Fruit fly (Drosophila melanogaster) whole organism, adult: ENCODE results near the gene Rint1.

Experiments
- CG11617 ChIP-seq: fragments of 200-800 bp; sonication (Bioruptor generic); optimal IDR thresholded peaks from 2 replicates; lab custom pipeline; 2017; ENCODE audit warnings: mild to moderate bottlenecking, missing biosample characterization, missing genetic modification reagents, missing genetic modification characterization
- CG12768 ChIP-seq: fragments of 200-800 bp; sonication (Bioruptor generic); optimal IDR thresholded peaks from 2 replicates; lab custom pipeline; 2017; ENCODE audit warnings: missing biosample characterization, missing genetic modification characterization, mild to moderate bottlenecking, moderate library complexity, missing genetic modification reagents
- CG14711 ChIP-seq: fragments of 200-800 bp; sonication (Bioruptor generic); optimal IDR thresholded peaks from 2 replicates; lab custom pipeline; 2018; ENCODE audit warnings: missing biosample characterization, mild to moderate bottlenecking, missing genetic modification characterization, moderate library complexity
- CG1620 ChIP-seq: fragments of 200-800 bp; sonication (Bioruptor generic); optimal IDR thresholded peaks from 2 replicates; lab custom pipeline; 2016; ENCODE audit warnings: missing biosample characterization, missing genetic modification characterization
- CG33017 ChIP-seq: fragments of 200-800 bp; sonication (Bioruptor generic); optimal IDR thresholded peaks from 2 replicates; lab custom pipeline; 2018; ENCODE audit warnings: missing biosample characterization, mild to moderate bottlenecking, missing genetic modification characterization, moderate library complexity
- CG5204 ChIP-seq: fragments of 200-800 bp; sonication (Bioruptor generic); optimal IDR thresholded peaks from 2 replicates; lab custom pipeline; 2016; ENCODE audit warnings: missing biosample characterization, missing genetic modification characterization
- CG7045 ChIP-seq: fragments of 200-800 bp; sonication (Bioruptor generic); optimal IDR thresholded peaks from 2 replicates; lab custom pipeline; 2017; ENCODE audit warnings: missing biosample characterization, mild to moderate bottlenecking, missing genetic modification characterization
- CG7101 ChIP-seq: fragments of 200-800 bp; sonication (Bioruptor generic); optimal IDR thresholded peaks from 2 replicates; lab custom pipeline; 2018; ENCODE audit warnings: missing biosample characterization, mild to moderate bottlenecking, missing genetic modification characterization, moderate library complexity
- Clk ChIP-seq: fragments of 200-800 bp; sonication (Bioruptor generic); optimal IDR thresholded peaks from 2 replicates; lab custom pipeline; 2017; ENCODE audit warnings: missing biosample characterization, missing genetic modification characterization
- Crg-1 ChIP-seq: fragments of 200-800 bp; sonication (Bioruptor generic); optimal IDR thresholded peaks from 2 replicates; lab custom pipeline; 2016; ENCODE audit warnings: missing biosample characterization, missing genetic modification characterization
- Hr96 ChIP-seq: fragments of 200-800 bp; sonication (Bioruptor generic); optimal IDR thresholded peaks from 2 replicates; lab custom pipeline; 2016; ENCODE audit warnings: missing biosample characterization, missing genetic modification characterization
- Mnt ChIP-seq: fragments of 200-800 bp; sonication (Bioruptor generic); optimal IDR thresholded peaks from 2 replicates; lab custom pipeline; 2016; ENCODE audit warnings: missing biosample characterization, mild to moderate bottlenecking, missing genetic modification characterization
- bab1 ChIP-seq: fragments of 200-800 bp; sonication (Bioruptor generic); optimal IDR thresholded peaks from 3 replicates; lab custom pipeline; 2019; ENCODE audit warnings: missing biosample characterization, mild to moderate bottlenecking, missing genetic modification characterization, moderate library complexity
- cic ChIP-seq: fragments of 200-800 bp; sonication (Bioruptor generic); optimal IDR thresholded peaks from 2 replicates; lab custom pipeline; 2017; ENCODE audit warnings: missing biosample characterization, mild to moderate bottlenecking, missing genetic modification characterization, moderate library complexity
- cnc ChIP-seq, 2 experiments: fragments of >200 bp; optimal IDR thresholded peaks; 2 replicates each; lab custom pipeline; 2017
- kay ChIP-seq: fragments of 200-800 bp; sonication (Bioruptor generic); peaks from one replicate; lab custom pipeline; 2016; ENCODE audit warnings: missing biosample characterization, missing genetic modification characterization, borderline replicate concordance
- ovo ChIP-seq: fragments of 200-800 bp; sonication (Bioruptor generic); optimal IDR thresholded peaks from 2 replicates; lab custom pipeline; 2016; ENCODE audit warnings: missing biosample characterization, missing genetic modification characterization
- pad ChIP-seq: fragments of 200-800 bp; sonication (Bioruptor generic); optimal IDR thresholded peaks from 3 replicates; lab custom pipeline; 2017; ENCODE audit warnings: missing biosample characterization, missing genetic modification characterization, mild to moderate bottlenecking, moderate library complexity, missing genetic modification reagents
- tj ChIP-seq: fragments of 200-800 bp; sonication (Bioruptor generic); optimal IDR thresholded peaks from 3 replicates; lab custom pipeline; 2017; ENCODE audit warnings: missing biosample characterization, mild to moderate bottlenecking, missing genetic modification characterization, moderate library complexity
- toe ChIP-seq: fragments of 200-800 bp; sonication (Bioruptor generic); optimal IDR thresholded peaks from 2 replicates; lab custom pipeline; 2016; ENCODE audit warnings: missing biosample characterization, missing genetic modification characterization

Rint1 gene

DNA sequence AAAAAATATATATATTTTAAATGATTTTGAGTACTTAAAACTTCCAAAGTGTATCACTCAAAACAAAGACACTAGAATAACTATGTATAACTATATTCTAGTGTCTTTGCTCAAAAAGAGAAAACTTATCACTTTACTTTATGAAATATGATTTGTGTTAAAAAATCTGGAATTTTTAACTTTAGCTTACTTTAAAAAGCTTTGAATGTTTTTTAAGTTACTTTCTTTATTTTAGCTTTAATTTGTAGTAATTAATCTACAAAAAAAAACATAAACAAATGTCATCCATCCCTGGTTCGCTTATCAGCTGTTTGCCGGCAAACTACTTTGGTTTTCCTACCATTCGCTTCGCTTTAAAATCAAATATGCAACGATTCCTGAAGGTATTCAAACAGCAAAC lies 3.7 kb upstream of the Rint1 start, which contains the start of gene CG8607:
TSS of gene CG8607 (plus strand) at position 301 of the 400 bp plus-strand sequence.
- TF ChIP-seq CG7045, result no peak

DNA sequence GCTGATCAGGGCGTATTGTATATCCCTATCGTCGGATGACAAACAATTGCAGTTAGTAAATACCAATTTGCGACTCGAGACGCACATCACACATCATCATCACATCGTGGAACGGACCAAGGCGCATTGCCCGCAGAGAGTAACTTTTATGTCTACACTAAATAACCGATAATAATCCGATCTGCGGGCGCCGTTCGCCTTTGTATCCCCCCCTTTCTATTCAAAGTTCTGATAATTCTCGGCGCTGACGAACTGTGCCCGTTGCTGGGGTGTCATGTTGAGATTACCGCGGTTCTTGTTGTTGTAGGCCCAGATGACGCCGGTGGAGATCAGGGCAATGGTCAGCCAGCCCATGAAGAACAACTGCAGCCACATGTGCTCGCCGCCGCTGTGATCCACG lies 3.3 kb downstream of the Rint1 start:
- TF ChIP-seq toe (GFP tag; lab: Kevin White, UChicago) (no peak), Crg-1 (no peak), CG12768 (no peak), kay (GFP tag; lab: Kevin White, UChicago) (no peak), Clk (no peak)

DNA sequence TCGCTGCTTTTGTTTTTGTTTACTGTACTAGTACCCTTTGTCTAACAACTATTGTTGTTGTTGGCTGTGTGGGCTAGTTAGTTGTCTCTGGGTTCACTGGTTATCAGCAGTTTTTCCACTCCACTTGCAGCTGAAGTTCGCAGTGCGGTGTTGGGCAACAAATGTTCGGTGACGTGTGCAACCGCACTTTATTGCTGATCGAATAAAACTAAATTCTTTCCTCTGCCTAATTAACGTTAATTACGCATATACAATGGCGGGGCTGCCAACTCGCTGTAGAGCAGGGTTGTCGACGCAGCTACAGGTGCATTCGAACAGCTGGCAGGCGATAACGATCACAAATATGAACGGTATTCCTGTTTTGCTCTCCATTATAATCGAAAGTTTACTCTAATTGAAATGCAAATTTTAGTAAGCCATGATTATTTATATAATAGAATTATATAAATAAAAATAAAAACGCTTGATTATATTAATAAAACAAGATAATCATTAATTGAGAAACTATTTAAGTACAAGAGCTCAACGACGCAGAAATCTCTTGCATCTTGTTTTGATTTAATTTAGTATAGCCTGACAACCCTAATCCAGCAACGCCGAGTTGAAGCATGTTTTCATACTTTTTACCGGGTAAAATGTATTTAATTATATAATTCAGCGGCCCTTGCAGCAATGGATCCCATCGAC lies 5.3 kb downstream of the Rint1 start, which contains the start of the genes mrva, CG42307 and mus312:
TSS of gene mrva (minus strand) at position 276 of the 687 bp plus-strand sequence.
TSS of gene CG42307 (plus strand) at position 566 of the 687 bp plus-strand sequence.
TSS of gene mus312 (plus strand) at position 566 of the 687 bp plus-strand sequence.
- TF ChIP-seq CG12768 (peak; percentile 90), Clk (peak; percentile 51), pad (GFP tag; lab: Kevin White, UChicago) (peak; percentile 69), CG33017 (tag; lab: Kevin White, UChicago) (peak; percentile 93), CG7045 (peak; percentile 90), tj (GFP tag; lab: Kevin White, UChicago) (peak; percentile 88), CG14711 (tag; lab: Kevin White, UChicago) (peak; percentile 99), Hr96 (no peak), CG5204 (GFP tag; lab: Kevin White, UChicago) (no peak), Crg-1 (peak; percentile 80), CG7101 (tag; lab: Kevin White, UChicago) (peak; percentile 96), kay (GFP tag; lab: Kevin White, UChicago) (no peak), cnc (optimal IDR thresholded peaks at IDR 0.05; lab: Kevin White, UChicago) (no peak), bab1 (GFP tag; lab: Kevin White, UChicago) (peak; percentile 86), cic (peak; percentile 69), CG1620 (GFP tag; lab: Kevin White, UChicago) (peak; percentile 75), Mnt (peak; percentile 70), CG11617 (GFP tag; lab: Kevin White, UChicago) (peak; percentile 96), ovo (peak; percentile 80), toe (GFP tag; lab: Kevin White, UChicago) (no peak)

DNA sequence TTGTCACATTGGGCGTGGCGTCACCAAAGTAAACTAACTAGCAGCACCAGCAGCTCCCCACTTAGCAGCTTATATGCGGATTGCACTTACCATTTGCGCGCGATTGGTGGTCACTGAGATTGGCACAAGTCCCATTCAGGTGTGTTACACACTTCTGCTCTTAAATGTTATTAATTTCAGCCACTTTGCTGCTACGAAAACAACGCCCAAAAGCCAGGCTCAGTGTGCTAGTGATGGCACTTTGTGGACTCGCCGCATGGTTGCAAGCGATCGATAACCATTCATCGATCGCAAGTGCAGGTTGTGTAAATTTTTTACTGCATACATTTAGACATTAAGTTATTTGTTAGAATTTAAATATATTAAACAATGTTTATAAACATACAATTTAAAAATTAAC lies 11.6 kb downstream of the Rint1 start, which contains the start of the genes wrm1 and wrm2:
TSS of gene wrm1 (minus strand) at position 237 of the 400 bp plus-strand sequence.
TSS of gene wrm2 (minus strand) at position 237 of the 400 bp plus-strand sequence.
- TF ChIP-seq CG14711 (tag; lab: Kevin White, UChicago), result peak; percentile 5
- no peak for TF ChIP-seq CG12768
- TF ChIP-seq bab1 (GFP tag; lab: Kevin White, UChicago), result peak; percentile 52
- TF ChIP-seq Mnt, result peak; percentile 55

DNA sequence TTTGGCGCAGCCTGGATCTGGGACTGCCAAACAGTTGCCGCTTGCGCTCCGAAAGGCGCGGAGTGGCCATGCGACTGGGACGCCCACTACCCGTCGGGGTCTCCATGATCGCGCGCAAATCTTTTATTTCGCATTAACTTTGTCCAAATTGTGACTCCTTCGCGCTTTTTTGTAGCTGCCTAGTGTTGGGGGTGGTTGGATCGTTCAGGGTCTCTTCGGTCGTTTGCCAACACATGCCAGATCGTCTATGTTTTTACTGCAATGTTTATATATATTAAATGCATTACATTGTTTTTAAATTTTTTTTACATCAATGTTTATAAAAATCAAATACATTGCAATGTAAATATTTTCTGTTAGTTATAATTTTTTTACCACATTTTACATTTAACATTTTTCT lies 15.4 kb downstream of the Rint1 start:
- TF ChIP-seq cic, result no peak
- peak; percentile 66 for TF ChIP-seq Crg-1
- peak; percentile 50 for TF ChIP-seq pad (GFP tag; lab: Kevin White, UChicago)
- TF ChIP-seq CG12768, result peak; percentile 31
- no peak for TF ChIP-seq CG33017 (tag; lab: Kevin White, UChicago)
- no peak for TF ChIP-seq kay (GFP tag; lab: Kevin White, UChicago)
- no peak for TF ChIP-seq Clk
- peak; percentile 54 for TF ChIP-seq CG7101 (tag; lab: Kevin White, UChicago)
- TF ChIP-seq tj (GFP tag; lab: Kevin White, UChicago), result no peak
- no peak for TF ChIP-seq CG11617 (GFP tag; lab: Kevin White, UChicago)
- TF ChIP-seq CG1620 (GFP tag; lab: Kevin White, UChicago), result peak; percentile 52
- TF ChIP-seq Mnt, result peak; percentile 2
- no peak for TF ChIP-seq cnc (optimal IDR thresholded peaks at IDR 0.05; lab: Kevin White, UChicago)
- TF ChIP-seq ovo, result peak; percentile 20
- no peak for TF ChIP-seq CG5204 (GFP tag; lab: Kevin White, UChicago)
- TF ChIP-seq CG7045, result no peak
- TF ChIP-seq bab1 (GFP tag; lab: Kevin White, UChicago), result no peak
- TF ChIP-seq CG14711 (tag; lab: Kevin White, UChicago), result no peak
- TF ChIP-seq toe (GFP tag; lab: Kevin White, UChicago), result no peak
- no peak for TF ChIP-seq Hr96

DNA sequence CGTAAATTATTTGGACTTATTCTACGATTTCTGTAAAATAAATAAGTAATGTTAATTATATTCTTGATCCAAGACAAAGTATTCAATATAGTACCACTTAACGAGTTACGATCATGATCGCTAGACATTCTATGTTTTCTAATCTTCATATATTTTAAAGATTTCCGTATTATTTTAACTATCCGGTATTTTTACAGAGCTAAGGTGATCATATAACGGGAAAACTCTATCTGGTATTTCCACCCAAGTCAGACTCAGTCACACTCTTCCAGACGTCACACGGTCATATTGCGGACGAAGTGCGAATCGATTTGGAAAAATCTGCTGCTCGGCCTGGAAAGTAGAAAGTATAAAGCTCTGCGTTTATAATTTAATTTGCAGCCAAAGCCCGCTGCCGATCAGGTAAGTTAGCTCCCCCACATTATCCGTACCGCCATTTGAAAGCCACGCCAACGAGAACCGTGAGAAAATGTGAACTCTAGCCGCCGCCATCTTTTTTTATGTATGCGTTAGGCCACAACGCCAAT lies 15.9 kb downstream of the Rint1 start, which contains the start of the genes lark and eco:
TSS of gene lark (plus strand) at position 51 of the 527 bp plus-strand sequence.
TSS of gene eco (minus strand) at position 125 of the 527 bp plus-strand sequence.
- TF ChIP-seq CG5204 (GFP tag; lab: Kevin White, UChicago), result no peak
- TF ChIP-seq ovo, result no peak
- no peak for TF ChIP-seq CG7101 (tag; lab: Kevin White, UChicago)
- peak; percentile 67 for TF ChIP-seq bab1 (GFP tag; lab: Kevin White, UChicago)
- TF ChIP-seq CG11617 (GFP tag; lab: Kevin White, UChicago), result no peak
- no peak for TF ChIP-seq CG7045
- TF ChIP-seq CG33017 (tag; lab: Kevin White, UChicago), result no peak
- TF ChIP-seq pad (GFP tag; lab: Kevin White, UChicago), result no peak
- TF ChIP-seq Mnt, result peak; percentile 11
- TF ChIP-seq tj (GFP tag; lab: Kevin White, UChicago), result no peak
- no peak for TF ChIP-seq CG1620 (GFP tag; lab: Kevin White, UChicago)
- no peak for TF ChIP-seq cnc (optimal IDR thresholded peaks at IDR 0.05; lab: Kevin White, UChicago)
- TF ChIP-seq Hr96, result no peak
- TF ChIP-seq CG14711 (tag; lab: Kevin White, UChicago), result peak; percentile 61
- no peak for TF ChIP-seq toe (GFP tag; lab: Kevin White, UChicago)
- TF ChIP-seq CG12768, result peak; percentile 3
- no peak for TF ChIP-seq Crg-1
- TF ChIP-seq Clk, result no peak
- TF ChIP-seq kay (GFP tag; lab: Kevin White, UChicago), result no peak
- TF ChIP-seq cic, result no peak
